Worm (Caenorhabditis elegans): Measurements from ENCODE around the gene clec-225.

clec-225 gene

DNA sequence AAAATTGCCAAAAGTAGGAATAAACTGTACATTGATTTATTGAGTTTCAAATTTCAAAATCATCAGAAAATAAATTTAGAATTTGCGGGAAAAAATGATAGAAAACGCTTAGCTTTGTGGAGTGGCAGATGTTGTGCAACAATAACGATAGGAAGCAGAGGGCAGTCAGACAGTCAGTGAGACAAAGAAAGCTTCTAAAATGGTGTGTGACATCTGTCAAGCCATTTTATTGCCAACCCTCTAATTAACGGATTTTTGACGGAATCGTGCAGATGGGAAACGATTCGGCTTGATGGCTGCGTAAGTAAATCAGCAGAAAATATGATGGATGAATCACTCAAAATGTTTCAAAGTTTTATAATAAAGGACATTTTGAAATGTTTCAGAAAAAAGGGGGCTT, 14.6 kb downstream of the clec-225 start, which contains the start of gene max-1:
Gene max-1 (minus strand): TSS at position 124 of the 400 bp plus-strand sequence.
- TF ChIP-seq tbx-2 (tag; optimal IDR thresholded peaks at IDR 0.05) (no peak), skn-1 (tag; optimal IDR thresholded peaks at IDR 0.05) (no peak), vab-15 (tag; optimal IDR thresholded peaks at IDR 0.05) (no peak), xbp-1 (tag; optimal IDR thresholded peaks at IDR 0.05) (no peak), dpl-1 (GFP tag; optimal IDR thresholded peaks at IDR 0.05) (no peak), unc-130 (tag; optimal IDR thresholded peaks at IDR 0.05) (no peak), efl-3 (GFP tag; optimal IDR thresholded peaks at IDR 0.05) (no peak), efl-1 (optimal IDR thresholded peaks at IDR 0.05) (no peak), efl-1 (GFP tag; optimal IDR thresholded peaks at IDR 0.05 in 1 of 2) (no peak), nhr-71 (tag; optimal IDR thresholded peaks at IDR 0.05) (no peak), ets-5 (GFP tag; IDR thresholded peaks at IDR 0.05) (no peak), rnt-1 (tag; optimal IDR thresholded peaks at IDR 0.05) (no peak), nhr-85 (tag) (no peak), nhr-19 (GFP tag; conservative IDR thresholded peaks at IDR 0.05) (no peak), nhr-76 (tag; optimal IDR thresholded peaks at IDR 0.05) (no peak), ceh-88 (GFP tag; IDR thresholded peaks at IDR 0.05) (no peak), fkh-4 (tag; optimal IDR thresholded peaks at IDR 0.05; ENCODE audit: borderline replicate concordance) (no peak)

ce11 chrV:13116114-13116603, 18.5 kb downstream of the clec-225 start, which contains the start of gene acly-2:
Gene acly-2 (plus strand): TSS chrV:13116488.
- no peak for TF ChIP-seq nhr-76 (tag; optimal IDR thresholded peaks at IDR 0.05)
- peak; percentile 62 for TF ChIP-seq blmp-1 (tag; optimal IDR thresholded peaks at IDR 0.05)
- no peak for TF ChIP-seq pqm-1 (tag; optimal IDR thresholded peaks at IDR 0.05)
- peak; percentile 14 for TF ChIP-seq mep-1 (tag; optimal IDR thresholded peaks at IDR 0.05)
- peak; percentile 2 for TF ChIP-seq lin-14 (GFP tag; optimal IDR thresholded peaks at IDR 0.05)

DNA sequence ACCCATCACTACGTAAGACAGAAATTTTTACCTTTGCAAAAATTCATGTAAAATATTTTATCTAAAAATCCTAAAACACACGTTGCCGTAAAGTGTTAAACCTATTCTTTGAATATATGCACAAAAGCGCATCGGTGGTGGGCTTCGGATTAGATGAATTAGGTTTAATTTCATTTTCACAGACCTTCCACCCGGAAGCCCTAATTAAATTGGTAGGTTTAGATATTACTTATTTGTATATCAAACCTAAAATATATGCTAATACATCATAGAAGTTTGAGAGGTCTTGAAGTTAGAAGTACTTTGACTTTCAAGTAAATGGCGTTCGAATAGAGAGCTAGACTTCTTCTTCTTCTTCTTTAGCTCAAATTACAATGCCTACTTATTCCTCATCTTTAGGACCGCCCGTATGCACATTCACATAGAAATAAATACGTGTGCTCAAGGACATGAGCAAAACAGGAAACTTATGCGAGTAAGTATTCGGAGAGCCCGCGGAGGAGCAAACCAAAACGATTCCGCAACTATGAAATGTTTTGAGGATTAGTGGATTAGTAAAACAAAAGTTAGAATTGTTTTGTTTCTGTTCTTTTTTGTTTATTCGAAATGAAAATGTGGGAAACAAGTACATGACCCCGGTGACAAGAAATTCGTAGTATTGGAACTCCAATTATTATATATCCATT, 20.0 kb downstream of the clec-225 start:
- no peak for TF ChIP-seq aha-1 (tag; optimal IDR thresholded peaks at IDR 0.05)
- peak; percentile 37 for TF ChIP-seq lin-14 (GFP tag; optimal IDR thresholded peaks at IDR 0.05)

DNA sequence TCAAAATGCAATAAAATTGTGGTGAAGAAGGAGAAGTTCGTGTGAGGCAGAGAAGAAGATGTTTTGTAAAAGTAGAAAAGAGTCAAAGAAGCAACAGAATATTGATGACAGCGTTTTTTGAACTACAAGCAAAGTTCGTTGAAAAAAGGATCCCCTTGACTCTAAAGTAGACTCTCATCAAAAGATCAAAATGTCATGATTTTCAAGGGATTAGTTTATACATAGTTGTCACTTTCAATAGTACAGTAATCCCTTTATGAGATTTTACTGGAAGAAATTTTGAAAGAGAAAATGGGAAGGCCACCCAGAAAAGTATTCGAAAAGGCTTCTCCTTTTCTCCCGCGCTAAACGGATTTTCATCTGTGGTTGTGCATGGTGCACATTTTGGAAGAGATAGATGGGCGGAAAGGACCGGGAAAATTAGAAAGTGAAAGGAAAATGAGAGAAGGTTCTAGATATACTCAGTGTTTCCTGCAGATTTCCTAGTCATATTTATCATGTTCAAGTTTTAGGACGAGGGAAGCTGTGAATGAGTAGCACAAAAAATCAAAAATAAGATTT, 21.7 kb downstream of the clec-225 start:
- no peak for TF ChIP-seq lin-15B (tag; optimal IDR thresholded peaks at IDR 0.05)
- no peak for TF ChIP-seq nhr-84 (tag; optimal IDR thresholded peaks at IDR 0.05)
- peak; percentile 10 for TF ChIP-seq fkh-10 (GFP tag; optimal IDR thresholded peaks at IDR 0.05)
- peak; percentile 8 for TF ChIP-seq lin-14 (GFP tag; optimal IDR thresholded peaks at IDR 0.05)
- no peak for TF ChIP-seq hpl-2 (GFP tag; optimal IDR thresholded peaks at IDR 0.05)
- TF ChIP-seq fkh-8 (tag; optimal IDR thresholded peaks at IDR 0.05): no peak
- no peak for TF ChIP-seq pag-3 (tag; optimal IDR thresholded peaks at IDR 0.05; ENCODE audit: borderline replicate concordance, insufficient read depth)
- no peak for TF ChIP-seq unc-98 (GFP tag; IDR thresholded peaks at IDR 0.05)
- TF ChIP-seq egl-13 (tag; optimal IDR thresholded peaks at IDR 0.05): no peak
- TF ChIP-seq vab-15 (tag; optimal IDR thresholded peaks at IDR 0.05): no peak
- TF ChIP-seq mef-2 (tag; optimal IDR thresholded peaks at IDR 0.05): no peak
- TF ChIP-seq unc-86 (tag; optimal IDR thresholded peaks at IDR 0.05): no peak
- TF ChIP-seq swsn-7 (tag; optimal IDR thresholded peaks at IDR 0.05): no peak
- no peak for TF ChIP-seq F16B12.6 (tag; optimal IDR thresholded peaks at IDR 0.05)
- no peak for TF ChIP-seq efl-1 (optimal IDR thresholded peaks at IDR 0.05)
- no peak for TF ChIP-seq efl-1 (GFP tag; optimal IDR thresholded peaks at IDR 0.05 in 1 of 2)
- TF ChIP-seq efl-3 (GFP tag; optimal IDR thresholded peaks at IDR 0.05): no peak
- peak; percentile 12 for TF ChIP-seq ces-1 (GFP tag; optimal IDR thresholded peaks at IDR 0.05)
- TF ChIP-seq isw-1 (GFP tag; IDR thresholded peaks at IDR 0.05): no peak
- no peak for TF ChIP-seq dsc-1 (tag; optimal IDR thresholded peaks at IDR 0.05)
- TF ChIP-seq mdl-1 (tag; optimal IDR thresholded peaks at IDR 0.05): no peak
